Fruit fly (Drosophila melanogaster) whole organism, embryonic: ENCODE data around the gene RpL34b.
A peak's percentile ranks its signal among the peaks of the same experiment; 100 is the strongest.

Experiments
- CG10543 ChIP-seq: fragments of 200-800 bp; sonication (Bioruptor generic); optimal IDR thresholded peaks from 3 replicates; lab custom pipeline; 2017; ENCODE audit warnings: missing biosample characterization, mild to moderate bottlenecking, missing genetic modification characterization, moderate library complexity
- CG11696 ChIP-seq: fragments of 200-800 bp; sonication (Bioruptor generic); IDR thresholded peaks from 2 replicates; pipeline ENCODE4 v1.3.6; 2022; ENCODE audit warnings: missing biosample characterization, missing genetic modification characterization
- CG12744 ChIP-seq: fragments of 200-800 bp; sonication (Bioruptor generic); optimal IDR thresholded peaks from 2 replicates; lab custom pipeline; 2016; ENCODE audit warnings: missing biosample characterization, missing genetic modification characterization
- CG13123 ChIP-seq: fragments of 200-800 bp; sonication (Bioruptor generic); optimal IDR thresholded peaks from 2 replicates; lab custom pipeline; 2016; ENCODE audit warnings: missing biosample characterization, missing genetic modification characterization
- CG13287 ChIP-seq: fragments of 200-800 bp; sonication (Bioruptor generic); IDR thresholded peaks from 2 replicates; pipeline ENCODE4 v1.3.6; 2022; ENCODE audit warnings: missing biosample characterization, missing genetic modification characterization; ENCODE audit not compliant: partially characterized antibody
- CG15073 ChIP-seq: fragments of 200-800 bp; sonication (Bioruptor generic); optimal IDR thresholded peaks from 2 replicates; lab custom pipeline; 2016; ENCODE audit warnings: missing biosample characterization, missing genetic modification characterization
- CG1603 ChIP-seq: fragments of 200-800 bp; sonication (Bioruptor generic); optimal IDR thresholded peaks from 2 replicates; lab custom pipeline; 2019; ENCODE audit warnings: missing biosample characterization, mild to moderate bottlenecking, missing genetic modification characterization, moderate library complexity
- CG16813 ChIP-seq: fragments of 200-800 bp; sonication (Bioruptor generic); IDR thresholded peaks from 3 replicates; pipeline ENCODE4 v1.3.6; 2022; ENCODE audit warnings: missing biosample characterization, missing genetic modification characterization; ENCODE audit not compliant: partially characterized antibody
- CG17568 ChIP-seq: fragments of 200-800 bp; sonication (Bioruptor generic); optimal IDR thresholded peaks from 2 replicates; lab custom pipeline; 2018; ENCODE audit warnings: missing biosample characterization, mild to moderate bottlenecking, missing genetic modification characterization, moderate library complexity
- CG18599 ChIP-seq: fragments of 200-800 bp; sonication (Bioruptor generic); optimal IDR thresholded peaks from 3 replicates; lab custom pipeline; 2017; ENCODE audit warnings: missing biosample characterization, missing genetic modification characterization, mild to moderate bottlenecking, moderate library complexity, missing genetic modification reagents
- CG31365 ChIP-seq: fragments of 200-800 bp; sonication (Bioruptor generic); optimal IDR thresholded peaks from 2 replicates; lab custom pipeline; 2018; ENCODE audit warnings: missing biosample characterization, mild to moderate bottlenecking, missing genetic modification characterization
- CG32767 ChIP-seq: fragments of 200-800 bp; sonication (Bioruptor generic); IDR thresholded peaks from 2 replicates; pipeline ENCODE4 v1.3.6; 2022; ENCODE audit warnings: missing biosample characterization, missing genetic modification characterization
- CG4328 ChIP-seq: fragments of 200-800 bp; sonication (Bioruptor generic); optimal IDR thresholded peaks from 3 replicates; lab custom pipeline; 2017; ENCODE audit warnings: missing biosample characterization, missing genetic modification reagents, missing genetic modification characterization
- CG4360 ChIP-seq: fragments of 200-800 bp; sonication (Bioruptor generic); IDR thresholded peaks from 2 replicates; pipeline ENCODE4 v1.3.6; 2022; ENCODE audit warnings: missing biosample characterization, missing genetic modification characterization
- CG8359 ChIP-seq: fragments of 200-800 bp; sonication (Bioruptor generic); optimal IDR thresholded peaks from 2 replicates; lab custom pipeline; 2017; ENCODE audit warnings: missing biosample characterization, mild to moderate bottlenecking, missing genetic modification characterization, borderline replicate concordance
- CG9876 ChIP-seq: fragments of 200-800 bp; sonication (Bioruptor generic); optimal IDR thresholded peaks from 2 replicates; lab custom pipeline; 2016; ENCODE audit warnings: missing biosample characterization, missing genetic modification characterization
- CG9932 ChIP-seq: fragments of 200-800 bp; sonication (Bioruptor generic); IDR thresholded peaks from 2 replicates; pipeline ENCODE4 v1.3.6; 2022; ENCODE audit warnings: missing biosample characterization, missing genetic modification characterization
- CHES-1-like ChIP-seq: fragments of 200-800 bp; sonication (Bioruptor generic); optimal IDR thresholded peaks from 2 replicates; lab custom pipeline; 2016; ENCODE audit warnings: missing biosample characterization, missing genetic modification characterization
- D19A ChIP-seq: fragments of 200-800 bp; optimal IDR thresholded peaks from 3 replicates; lab custom pipeline; 2019; ENCODE audit warnings: missing biosample characterization, mild to moderate bottlenecking, missing genetic modification characterization, moderate library complexity
- Dip2 ChIP-seq: fragments of 200-800 bp; sonication (Bioruptor generic); IDR thresholded peaks from 2 replicates; pipeline ENCODE4 v1.3.6; 2022; ENCODE audit warnings: missing biosample characterization, missing genetic modification characterization
- Dll ChIP-seq: fragments of 200-800 bp; sonication (Bioruptor generic); IDR thresholded peaks from 4 replicates; pipeline ENCODE4 v1.3.6; 2022; ENCODE audit warnings: missing biosample characterization, missing genetic modification characterization; ENCODE audit not compliant: partially characterized antibody
- Doc2 ChIP-seq: fragments of 200-800 bp; sonication (Bioruptor generic); IDR thresholded peaks from 2 replicates; pipeline ENCODE4 v1.3.6; 2022; ENCODE audit warnings: missing biosample characterization, missing genetic modification characterization
- HLH54F ChIP-seq: fragments of 200-800 bp; sonication (Bioruptor generic); optimal IDR thresholded peaks from 3 replicates; lab custom pipeline; 2016; ENCODE audit warnings: missing biosample characterization, missing genetic modification characterization
- HmgZ ChIP-seq: fragments of 200-800 bp; sonication (Bioruptor generic); optimal IDR thresholded peaks from 2 replicates; lab custom pipeline; 2018; ENCODE audit warnings: missing biosample characterization, mild to moderate bottlenecking, missing genetic modification characterization
- Mes4 ChIP-seq: fragments of 200-800 bp; sonication (Bioruptor generic); optimal IDR thresholded peaks from 2 replicates; lab custom pipeline; 2016; ENCODE audit warnings: missing biosample characterization, missing genetic modification characterization
- Neu2 ChIP-seq: fragments of 200-800 bp; sonication (Bioruptor generic); optimal IDR thresholded peaks from 3 replicates; lab custom pipeline; 2016; ENCODE audit warnings: missing biosample characterization, missing genetic modification characterization, borderline replicate concordance
- Oli ChIP-seq: fragments of 200-800 bp; sonication (Bioruptor generic); optimal IDR thresholded peaks from 2 replicates; lab custom pipeline; 2018; ENCODE audit warnings: missing biosample characterization, mild to moderate bottlenecking, missing genetic modification characterization, moderate library complexity
- Ravus ChIP-seq: fragments of 200-800 bp; sonication (Bioruptor generic); IDR thresholded peaks from 2 replicates; pipeline ENCODE4 v1.3.6; 2022; ENCODE audit warnings: missing biosample characterization, missing genetic modification characterization
- Sox102F ChIP-seq: fragments of 200-800 bp; sonication (Bioruptor generic); optimal IDR thresholded peaks from 2 replicates; lab custom pipeline; 2018; ENCODE audit warnings: missing biosample characterization, mild to moderate bottlenecking, missing genetic modification characterization, moderate library complexity
- Sry-β ChIP-seq: fragments of 200-800 bp; sonication (Bioruptor generic); optimal IDR thresholded peaks from 2 replicates; lab custom pipeline; 2018; ENCODE audit warnings: missing biosample characterization, mild to moderate bottlenecking, missing genetic modification characterization, moderate library complexity
- Sry-δ ChIP-seq: fragments of 200-800 bp; sonication (Bioruptor generic); optimal IDR thresholded peaks from 2 replicates; lab custom pipeline; 2016; ENCODE audit warnings: missing biosample characterization, missing genetic modification characterization
- bcd ChIP-seq: fragments of 200-800 bp; sonication (Bioruptor generic); optimal IDR thresholded peaks from 2 replicates; lab custom pipeline; 2017; ENCODE audit warnings: missing biosample characterization, mild to moderate bottlenecking, missing genetic modification characterization
- bsh ChIP-seq, 2 experiments: fragments of 200-800 bp; sonication (Bioruptor generic); optimal IDR thresholded peaks; 2 replicates each; lab custom pipeline; 2017 to 2018; ENCODE audit warnings: mild to moderate bottlenecking in 2 of 2, missing biosample characterization in 2 of 2, missing genetic modification characterization in 2 of 2, moderate library complexity in 1 of 2
- crp ChIP-seq, 2 experiments: fragments of 200-800 bp; sonication (Bioruptor generic); optimal IDR thresholded peaks; 2 replicates in 1 of 2; 3 replicates in 1 of 2; lab custom pipeline; 2017; ENCODE audit warnings: missing biosample characterization in 2 of 2, missing genetic modification characterization in 2 of 2, mild to moderate bottlenecking in 1 of 2, moderate library complexity in 1 of 2
- ems ChIP-seq: fragments of 200-800 bp; sonication (Bioruptor generic); optimal IDR thresholded peaks from 3 replicates; lab custom pipeline; 2016; ENCODE audit warnings: missing biosample characterization, missing genetic modification characterization
- fd3F ChIP-seq: fragments of 200-800 bp; sonication (Bioruptor generic); optimal IDR thresholded peaks from 2 replicates; lab custom pipeline; 2018; ENCODE audit warnings: missing biosample characterization, mild to moderate bottlenecking, missing genetic modification characterization, moderate library complexity
- gfzf ChIP-seq: fragments of 200-800 bp; sonication (Bioruptor generic); optimal IDR thresholded peaks from 2 replicates; lab custom pipeline; 2016; ENCODE audit warnings: missing biosample characterization, mild to moderate bottlenecking, missing genetic modification characterization, moderate library complexity
- gsb ChIP-seq: fragments of 200-800 bp; sonication (Bioruptor generic); IDR thresholded peaks from 2 replicates; pipeline ENCODE4 v1.3.6; 2022; ENCODE audit warnings: missing biosample characterization, missing genetic modification characterization
- hb ChIP-seq: fragments of 200-800 bp; sonication (Bioruptor generic); IDR thresholded peaks from 3 replicates; pipeline ENCODE4 v1.3.6; 2022; ENCODE audit warnings: missing biosample characterization, missing genetic modification characterization; ENCODE audit not compliant: partially characterized antibody
- hbn ChIP-seq: fragments of 200-800 bp; sonication (Bioruptor generic); IDR thresholded peaks from 2 replicates; pipeline ENCODE4 v1.3.6; 2022; ENCODE audit warnings: missing biosample characterization, missing genetic modification characterization; ENCODE audit not compliant: partially characterized antibody
- jing ChIP-seq: fragments of 200-800 bp; sonication (Bioruptor generic); optimal IDR thresholded peaks from 2 replicates; lab custom pipeline; 2018; ENCODE audit warnings: missing biosample characterization, mild to moderate bottlenecking, missing genetic modification characterization
- luna ChIP-seq: fragments of 200-800 bp; sonication (Bioruptor generic); optimal IDR thresholded peaks from 2 replicates; lab custom pipeline; 2016; ENCODE audit warnings: missing biosample characterization, missing genetic modification characterization
- org-1 ChIP-seq: fragments of 200-800 bp; sonication (Bioruptor generic); optimal IDR thresholded peaks from 2 replicates; lab custom pipeline; 2017; ENCODE audit warnings: missing biosample characterization, missing genetic modification characterization
- prd ChIP-seq, 3 experiments: fragments of >200 bp in 2 of 3; fragments of 200-800 bp in 1 of 3; sonication (Bioruptor generic) in 1 of 3; optimal IDR thresholded peaks in 2 of 3; IDR thresholded peaks in 1 of 3; 2 replicates in 2 of 3; 3 replicates in 1 of 3; pipeline versions ENCODE4 v1.3.6 to Lab custom; 2017 to 2022; ENCODE audit warnings: missing biosample characterization in 1 of 3, missing genetic modification characterization in 1 of 3
- sima ChIP-seq: fragments of 200-800 bp; sonication (Bioruptor generic); optimal IDR thresholded peaks from 2 replicates; lab custom pipeline; 2016; ENCODE audit warnings: missing biosample characterization, missing genetic modification characterization
- tin ChIP-seq: fragments of 200-800 bp; sonication (Bioruptor generic); optimal IDR thresholded peaks from 3 replicates; lab custom pipeline; 2016; ENCODE audit warnings: missing biosample characterization, missing genetic modification characterization
- unpg ChIP-seq: fragments of 200-800 bp; sonication (Bioruptor generic); optimal IDR thresholded peaks from 3 replicates; lab custom pipeline; 2018; ENCODE audit warnings: missing biosample characterization, mild to moderate bottlenecking, missing genetic modification characterization, moderate library complexity
- yki ChIP-seq: fragments of >200 bp; optimal IDR thresholded peaks from 3 replicates; lab custom pipeline; 2018
- zen2 ChIP-seq: fragments of 200-800 bp; sonication (Bioruptor generic); IDR thresholded peaks from 3 replicates; pipeline ENCODE4 v1.3.6; 2022; ENCODE audit warnings: missing biosample characterization, missing genetic modification characterization; ENCODE audit not compliant: partially characterized antibody

Gene RpL34b

dm6 chr3R:9404104-9404512, 3.1 kb upstream of the RpL34b start, which contains the start of the genes CG9356, BBIP1 and CG8135 (continued):
- TF ChIP-seq CHES-1-like (GFP tag; lab: Kevin White, UChicago) (peak; percentile 88), fd3F (GFP tag; lab: Kevin White, UChicago) (peak; percentile 29), bsh (GFP tag; optimal IDR thresholded peaks at IDR 0.05; lab: Kevin White, UChicago) (peak in 1 of 2 experiments; percentile 67), CG4328 (GFP tag; lab: Kevin White, UChicago) (peak; percentile 0), CG1603 (tag; lab: Kevin White, UChicago) (peak; percentile 85), jing (GFP tag; lab: Kevin White, UChicago) (no peak), gsb (GFP tag; lab: Robert Waterston, UW) (no peak; the same call in 1 of the 2 replicates), Dip2 (GFP tag; lab: Robert Waterston, UW) (no peak), D19A (tag; lab: Kevin White, UChicago) (no peak), org-1 (no peak), CG12744 (GFP tag; lab: Kevin White, UChicago) (peak; percentile 68), sima (GFP tag; lab: Kevin White, UChicago) (peak; percentile 61), yki (lab: Kevin White, UChicago) (no peak), Dll (GFP tag; lab: Robert Waterston, UW) (peak; percentile 63; the same call in 3 of the 4 replicates), CG18599 (GFP tag; lab: Kevin White, UChicago) (peak; percentile 66), luna (GFP tag; lab: Kevin White, UChicago) (peak; percentile 39), Sry-δ (GFP tag; lab: Kevin White, UChicago) (peak; percentile 72), ems (GFP tag; lab: Kevin White, UChicago) (peak; percentile 80), zen2 (no peak), gfzf (GFP tag; lab: Kevin White, UChicago) (peak; percentile 98), Oli (tag; lab: Kevin White, UChicago) (no peak), crp (GFP tag; optimal IDR thresholded peaks at IDR 0.05; lab: Kevin White, UChicago) (peak in 1 of 2 experiments; percentile 37), hb (GFP tag; lab: Robert Waterston, UW) (no peak), CG31365 (tag; lab: Kevin White, UChicago) (no peak), CG10543 (GFP tag; lab: Kevin White, UChicago) (peak; percentile 50), Ravus (0 out of 2 replicates have a peak, but pooled peaks have one; percentile 5), hbn (GFP tag; lab: Robert Waterston, UW) (no peak), CG15073 (no peak), Sry-β (GFP tag; lab: Kevin White, UChicago) (peak; percentile 59), CG13287 (GFP tag; lab: Robert Waterston, UW) (peak; percentile 71), CG9876 (peak; percentile 61), unpg (no peak), bcd (GFP tag; lab: Kevin White, UChicago) (no peak), CG9932 (peak; percentile 75), Doc2 (no peak), Neu2 (GFP tag; lab: Kevin White, UChicago) (peak; percentile 26), Mes4 (GFP tag; lab: Kevin White, UChicago) (peak; percentile 76), HmgZ (tag; lab: Kevin White, UChicago) (peak; percentile 85), CG4360 (GFP tag; lab: Robert Waterston, UW) (peak; percentile 36; the same call in 1 of the 2 replicates), CG17568 (no peak), CG8359 (GFP tag; lab: Kevin White, UChicago) (no peak), HLH54F (GFP tag; lab: Kevin White, UChicago) (peak; percentile 87), CG32767 (GFP tag; lab: Robert Waterston, UW) (no peak), Sox102F (GFP tag; lab: Kevin White, UChicago) (no peak), CG11696 (GFP tag; lab: Robert Waterston, UW) (no peak), CG16813 (GFP tag; lab: Robert Waterston, UW) (peak; percentile 32; the same call in 1 of the 3 replicates), prd (optimal IDR thresholded peaks at IDR 0.05; lab: Kevin White, UChicago) (no peak), prd (GFP tag; IDR thresholded peaks at IDR 0.05; lab: Robert Waterston, UW) (peak; percentile 83), tin (peak; percentile 79), CG13123 (GFP tag; lab: Kevin White, UChicago) (peak; percentile 66)
